Fruit fly (Drosophila melanogaster): ENCODE measurements around the gene CG8578.

Gene CG8578

DNA sequence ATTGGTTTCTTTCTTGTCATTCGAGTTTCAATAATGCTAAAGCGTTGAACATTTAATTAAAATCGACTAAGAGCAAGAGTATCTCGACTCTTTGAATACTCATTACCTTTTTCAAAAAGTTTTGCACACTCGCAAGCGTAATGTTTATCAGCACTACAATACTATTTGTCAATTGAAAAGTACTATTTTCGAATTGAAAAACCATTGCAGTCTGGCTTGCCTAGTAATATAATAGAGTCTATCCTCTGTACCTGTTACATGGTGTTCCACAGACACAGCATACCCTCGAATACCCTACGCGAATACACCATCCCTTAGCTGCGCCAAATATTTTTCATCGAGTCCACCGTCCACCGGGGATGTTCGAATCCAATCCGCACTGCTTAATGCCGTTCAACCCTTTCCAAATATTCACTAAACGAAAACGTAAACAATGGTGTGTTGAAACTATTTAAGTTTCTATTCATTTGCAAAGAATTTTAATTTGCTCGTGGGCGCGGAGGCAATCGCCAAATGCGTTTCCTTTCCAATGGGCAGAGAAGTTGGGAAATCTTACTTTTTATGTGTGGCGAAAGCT, 25.6 kb upstream of the CG8578 start (continued):
- no peak for TF ChIP-seq CG5180 (GFP tag; optimal IDR thresholded peaks at IDR 0.05)
- peak; percentile 90 for TF ChIP-seq D19B (GFP tag; optimal IDR thresholded peaks at IDR 0.05)
- TF ChIP-seq CG9727 (GFP tag; optimal IDR thresholded peaks at IDR 0.05) = no peak
- peak; percentile 29 for TF ChIP-seq ind (GFP tag; optimal IDR thresholded peaks at IDR 0.05)
- TF ChIP-seq pan (optimal IDR thresholded peaks at IDR 0.05) = peak in 1 of 2 experiments; percentile 50
- peak in 1 of 2 experiments; percentile 14 for TF ChIP-seq pan (GFP tag; optimal IDR thresholded peaks at IDR 0.05 in 1 of 2, IDR thresholded peaks at IDR 0.05 in 1 of 2)
- peak; percentile 10 for TF ChIP-seq pnt (GFP tag; optimal IDR thresholded peaks at IDR 0.05)
- no peak for TF ChIP-seq CG9437 (GFP tag; optimal IDR thresholded peaks at IDR 0.05)
- TF ChIP-seq MTF-1 (GFP tag; optimal IDR thresholded peaks at IDR 0.05; ENCODE audit: borderline replicate concordance) = no peak
- TF ChIP-seq CG12659 (GFP tag; optimal IDR thresholded peaks at IDR 0.05) = peak; percentile 18
- TF ChIP-seq stc (GFP tag; IDR thresholded peaks at IDR 0.05) = peak; percentile 53; the same call in 1 of the 2 replicates
- TF ChIP-seq Gsc (GFP tag; IDR thresholded peaks at IDR 0.05) = no peak
- TF ChIP-seq prd (optimal IDR thresholded peaks at IDR 0.05) = no peak
- no peak; the same call in 2 of the 3 replicates for TF ChIP-seq prd (GFP tag; IDR thresholded peaks at IDR 0.05)
- 0 out of 2 replicates have a peak, but pooled peaks have one; percentile 10 for TF ChIP-seq Oaz (GFP tag; IDR thresholded peaks at IDR 0.05)
- peak in 1 of 2 experiments; percentile 36 for TF ChIP-seq eve (GFP tag; optimal IDR thresholded peaks at IDR 0.05)
- TF ChIP-seq chn (GFP tag; optimal IDR thresholded peaks at IDR 0.05) = peak; percentile 25
- peak; percentile 1 for TF ChIP-seq CG9609 (GFP tag; optimal IDR thresholded peaks at IDR 0.05)
- TF ChIP-seq nmo (GFP tag; optimal IDR thresholded peaks at IDR 0.05) = peak; percentile 46
- 0 out of 3 replicates have a peak, but pooled peaks have one; percentile 14 for TF ChIP-seq CG11695 (GFP tag; IDR thresholded peaks at IDR 0.05)
- 0 out of 3 replicates have a peak, but pooled peaks have one; percentile 7 for TF ChIP-seq so (GFP tag; IDR thresholded peaks at IDR 0.05)
- TF ChIP-seq CG14710 (tag; optimal IDR thresholded peaks at IDR 0.05) = peak; percentile 38
- TF ChIP-seq Rfx (GFP tag; IDR thresholded peaks at IDR 0.05) = peak; percentile 40; the same call in 1 of the 2 replicates
- TF ChIP-seq CG8388 (GFP tag; optimal IDR thresholded peaks at IDR 0.05) = no peak
- peak; percentile 11 for TF ChIP-seq pum (GFP tag; optimal IDR thresholded peaks at IDR 0.05)
- peak; percentile 52 for TF ChIP-seq Xrp1 (GFP tag; IDR thresholded peaks at IDR 0.05)
- TF ChIP-seq HmgZ (tag; optimal IDR thresholded peaks at IDR 0.05) = peak; percentile 16
- peak; percentile 11 for TF ChIP-seq CG7786 (GFP tag; optimal IDR thresholded peaks at IDR 0.05)
- peak; percentile 16; the same call in 1 of the 2 replicates for TF ChIP-seq H2.0 (GFP tag; IDR thresholded peaks at IDR 0.05)
- TF ChIP-seq Fer1 (GFP tag; optimal IDR thresholded peaks at IDR 0.05) = peak; percentile 25
- peak; percentile 32 for TF ChIP-seq lilli (GFP tag; optimal IDR thresholded peaks at IDR 0.05)
- peak; percentile 45 for TF ChIP-seq CG10979 (tag; optimal IDR thresholded peaks at IDR 0.05)
- peak; percentile 56; the same call in 1 of the 2 replicates for TF ChIP-seq seq (GFP tag; IDR thresholded peaks at IDR 0.05)
- TF ChIP-seq CG13424 (tag; optimal IDR thresholded peaks at IDR 0.05) = peak; percentile 45
- TF ChIP-seq CG12769 (tag; optimal IDR thresholded peaks at IDR 0.05) = no peak
- peak; percentile 1 for TF ChIP-seq CG16815 (GFP tag; optimal IDR thresholded peaks at IDR 0.05)
- TF ChIP-seq dmrt11E (tag; optimal IDR thresholded peaks at IDR 0.05) = peak; percentile 46
- peak; percentile 84 for TF ChIP-seq row (GFP tag; IDR thresholded peaks at IDR 0.05)
- TF ChIP-seq CG15696 (tag; optimal IDR thresholded peaks at IDR 0.05) = peak; percentile 24
- peak; percentile 57 for TF ChIP-seq CG2712 (tag; optimal IDR thresholded peaks at IDR 0.05)
- TF ChIP-seq Hand (GFP tag; optimal IDR thresholded peaks at IDR 0.05) = no peak
- TF ChIP-seq CG1233 (GFP tag; optimal IDR thresholded peaks at IDR 0.05) = peak; percentile 14
- peak; percentile 36 for TF ChIP-seq CG2120 (GFP tag; optimal IDR thresholded peaks at IDR 0.05)
- TF ChIP-seq CG30403 (GFP tag; optimal IDR thresholded peaks at IDR 0.05) = peak; percentile 31

All from whole organism, embryonic.